Fruit fly (Drosophila melanogaster) whole organism, embryonic: ENCODE data around the gene Gr33a.

ENCODE experiments used
- Atf3 ChIP-seq: fragments of 200-800 bp; sonication (Bioruptor generic); optimal IDR thresholded peaks from 3 replicates; lab custom pipeline; 2016; ENCODE audit warnings: missing biosample characterization, missing genetic modification characterization
- Atf6 ChIP-seq: fragments of 200-800 bp; sonication (Bioruptor generic); IDR thresholded peaks from 2 replicates; pipeline ENCODE4 v1.3.6; 2022; ENCODE audit warnings: missing biosample characterization, missing genetic modification characterization
- CG10267 ChIP-seq: fragments of 200-800 bp; sonication (Bioruptor generic); optimal IDR thresholded peaks from 2 replicates; lab custom pipeline; 2018; ENCODE audit warnings: missing biosample characterization, mild to moderate bottlenecking, missing genetic modification characterization, moderate library complexity
- CG14710 ChIP-seq: fragments of 200-800 bp; sonication (Bioruptor generic); optimal IDR thresholded peaks from 3 replicates; lab custom pipeline; 2019; ENCODE audit warnings: missing biosample characterization, mild to moderate bottlenecking, missing genetic modification characterization, moderate library complexity
- CG17568 ChIP-seq: fragments of 200-800 bp; sonication (Bioruptor generic); optimal IDR thresholded peaks from 2 replicates; lab custom pipeline; 2018; ENCODE audit warnings: missing biosample characterization, mild to moderate bottlenecking, missing genetic modification characterization, moderate library complexity
- CG42726 ChIP-seq: fragments of 200-800 bp; sonication (Bioruptor generic); IDR thresholded peaks from 2 replicates; pipeline ENCODE4 v1.3.6; 2022; ENCODE audit warnings: missing biosample characterization, missing genetic modification characterization; ENCODE audit not compliant: partially characterized antibody
- CG43689 ChIP-seq: fragments of 200-800 bp; sonication (Bioruptor generic); IDR thresholded peaks from 2 replicates; pipeline ENCODE4 v1.3.6; 2022; ENCODE audit warnings: missing biosample characterization, missing genetic modification characterization
- CG5180 ChIP-seq: fragments of 200-800 bp; sonication (Bioruptor generic); optimal IDR thresholded peaks from 3 replicates; lab custom pipeline; 2017; ENCODE audit warnings: missing biosample characterization, missing genetic modification characterization, mild to moderate bottlenecking, moderate library complexity, missing genetic modification reagents
- CG6654 ChIP-seq: fragments of 200-800 bp; sonication (Bioruptor generic); optimal IDR thresholded peaks from 2 replicates; lab custom pipeline; 2017; ENCODE audit warnings: missing biosample characterization, mild to moderate bottlenecking, missing genetic modification characterization
- CG7786 ChIP-seq: fragments of 200-800 bp; sonication (Bioruptor generic); optimal IDR thresholded peaks from 2 replicates; lab custom pipeline; 2016; ENCODE audit warnings: missing biosample characterization, missing genetic modification characterization
- CG8359 ChIP-seq: fragments of 200-800 bp; sonication (Bioruptor generic); optimal IDR thresholded peaks from 2 replicates; lab custom pipeline; 2017; ENCODE audit warnings: missing biosample characterization, mild to moderate bottlenecking, missing genetic modification characterization, borderline replicate concordance
- CG9797 ChIP-seq: fragments of 200-800 bp; sonication (Bioruptor generic); optimal IDR thresholded peaks from 3 replicates; lab custom pipeline; 2018; ENCODE audit warnings: missing biosample characterization, mild to moderate bottlenecking, missing genetic modification characterization
- Eip74EF ChIP-seq, 2 experiments: fragments of 200-800 bp in 1 of 2; fragments of >200 bp in 1 of 2; sonication (Bioruptor generic) in 1 of 2; optimal IDR thresholded peaks; 2 replicates each; lab custom pipeline; 2017 to 2019; ENCODE audit warnings: missing biosample characterization in 2 of 2, missing genetic modification characterization in 2 of 2, mild to moderate bottlenecking in 1 of 2, moderate library complexity in 1 of 2
- Fer3 ChIP-seq: fragments of 200-800 bp; sonication (Bioruptor generic); optimal IDR thresholded peaks from 2 replicates; lab custom pipeline; 2018; ENCODE audit warnings: missing biosample characterization, mild to moderate bottlenecking, missing genetic modification characterization, moderate library complexity
- HLH4C ChIP-seq: fragments of 200-800 bp; sonication (Bioruptor generic); IDR thresholded peaks from 3 replicates; pipeline ENCODE4 v1.3.6; 2022; ENCODE audit warnings: missing biosample characterization, missing genetic modification characterization; ENCODE audit not compliant: partially characterized antibody
- HmgD ChIP-seq: fragments of 200-800 bp; sonication (Bioruptor generic); optimal IDR thresholded peaks from 3 replicates; lab custom pipeline; 2016; ENCODE audit warnings: missing biosample characterization, missing genetic modification characterization
- Mad ChIP-seq: fragments of 200-800 bp; sonication (Bioruptor generic); optimal IDR thresholded peaks from 2 replicates; lab custom pipeline; 2016; ENCODE audit warnings: missing biosample characterization, missing genetic modification characterization
- Neu2 ChIP-seq: fragments of 200-800 bp; sonication (Bioruptor generic); optimal IDR thresholded peaks from 3 replicates; lab custom pipeline; 2016; ENCODE audit warnings: missing biosample characterization, missing genetic modification characterization, borderline replicate concordance
- NfI ChIP-seq: fragments of 200-800 bp; sonication (Bioruptor generic); optimal IDR thresholded peaks from 3 replicates; lab custom pipeline; 2018; ENCODE audit warnings: missing biosample characterization, mild to moderate bottlenecking, missing genetic modification characterization, moderate library complexity
- Oli ChIP-seq: fragments of 200-800 bp; sonication (Bioruptor generic); optimal IDR thresholded peaks from 2 replicates; lab custom pipeline; 2018; ENCODE audit warnings: missing biosample characterization, mild to moderate bottlenecking, missing genetic modification characterization, moderate library complexity
- Opbp ChIP-seq: fragments of 200-800 bp; sonication (Bioruptor generic); IDR thresholded peaks from 3 replicates; pipeline ENCODE4 v1.3.6; 2022; ENCODE audit warnings: missing biosample characterization, missing genetic modification characterization; ENCODE audit not compliant: partially characterized antibody
- Rfx ChIP-seq: fragments of 200-800 bp; sonication (Bioruptor generic); IDR thresholded peaks from 2 replicates; pipeline ENCODE4 v1.3.6; 2022; ENCODE audit warnings: missing biosample characterization, missing genetic modification characterization
- Trl ChIP-seq, 3 experiments: fragments of >200 bp in 2 of 3; fragments of 200-800 bp in 1 of 3; sonication (Bioruptor generic) in 1 of 3; optimal IDR thresholded peaks; 2 replicates in 1 of 3; 3 replicates in 2 of 3; lab custom pipeline; 2016 to 2017; ENCODE audit warnings: missing biosample characterization in 1 of 3, missing genetic modification characterization in 1 of 3
- bab2 ChIP-seq: fragments of 200-800 bp; sonication (Bioruptor generic); optimal IDR thresholded peaks from 2 replicates; lab custom pipeline; 2016; ENCODE audit warnings: missing biosample characterization, missing genetic modification characterization
- bbx ChIP-seq: fragments of 200-800 bp; sonication (Bioruptor generic); IDR thresholded peaks from 2 replicates; pipeline ENCODE4 v1.3.6; 2022; ENCODE audit warnings: missing biosample characterization, missing genetic modification characterization; ENCODE audit not compliant: partially characterized antibody
- bowl ChIP-seq: fragments of 200-800 bp; sonication (Bioruptor generic); IDR thresholded peaks from 2 replicates; pipeline ENCODE4 v1.3.6; 2022; ENCODE audit warnings: missing biosample characterization, missing genetic modification characterization
- corto ChIP-seq: fragments of 200-800 bp; sonication (Bioruptor generic); optimal IDR thresholded peaks from 2 replicates; lab custom pipeline; 2016; ENCODE audit warnings: missing biosample characterization, mild to moderate bottlenecking, missing genetic modification characterization, moderate library complexity
- exex ChIP-seq: fragments of 200-800 bp; sonication (Bioruptor generic); optimal IDR thresholded peaks from 4 replicates; lab custom pipeline; 2018; ENCODE audit warnings: missing biosample characterization, mild to moderate bottlenecking, missing genetic modification characterization, moderate library complexity
- lab ChIP-seq: fragments of 200-800 bp; sonication (Bioruptor generic); optimal IDR thresholded peaks from 3 replicates; lab custom pipeline; 2017; ENCODE audit warnings: missing biosample characterization, missing genetic modification characterization, mild to moderate bottlenecking, moderate library complexity, missing genetic modification reagents
- lilli ChIP-seq: fragments of 200-800 bp; sonication (Bioruptor generic); optimal IDR thresholded peaks from 3 replicates; lab custom pipeline; 2016; ENCODE audit warnings: missing biosample characterization, missing genetic modification characterization
- odd ChIP-seq: fragments of 200-800 bp; sonication (Bioruptor generic); optimal IDR thresholded peaks from 2 replicates; lab custom pipeline; 2017; ENCODE audit warnings: missing biosample characterization, mild to moderate bottlenecking, missing genetic modification characterization
- ro ChIP-seq: fragments of 200-800 bp; sonication (Bioruptor generic); IDR thresholded peaks from 2 replicates; pipeline ENCODE4 v1.3.6; 2022; ENCODE audit warnings: missing biosample characterization, missing genetic modification characterization
- row ChIP-seq: fragments of 200-800 bp; sonication (Bioruptor generic); IDR thresholded peaks from 3 replicates; pipeline ENCODE4 v1.3.6; 2022; ENCODE audit warnings: missing biosample characterization, missing genetic modification characterization
- sens ChIP-seq: fragments of 200-800 bp; sonication (Bioruptor generic); peaks from one replicate; lab custom pipeline; 2016; ENCODE audit warnings: missing biosample characterization, missing genetic modification characterization
- sob ChIP-seq: fragments of 200-800 bp; sonication (Bioruptor generic); IDR thresholded peaks from 2 replicates; pipeline ENCODE4 v1.3.6; 2022; ENCODE audit warnings: missing biosample characterization, missing genetic modification characterization
- tgo ChIP-seq: fragments of 200-800 bp; sonication (Bioruptor generic); IDR thresholded peaks from 3 replicates; pipeline ENCODE4 v1.3.6; 2022; ENCODE audit warnings: missing biosample characterization, missing genetic modification characterization
- zen2 ChIP-seq: fragments of 200-800 bp; sonication (Bioruptor generic); IDR thresholded peaks from 3 replicates; pipeline ENCODE4 v1.3.6; 2022; ENCODE audit warnings: missing biosample characterization, missing genetic modification characterization; ENCODE audit not compliant: partially characterized antibody

The Gr33a gene

DNA sequence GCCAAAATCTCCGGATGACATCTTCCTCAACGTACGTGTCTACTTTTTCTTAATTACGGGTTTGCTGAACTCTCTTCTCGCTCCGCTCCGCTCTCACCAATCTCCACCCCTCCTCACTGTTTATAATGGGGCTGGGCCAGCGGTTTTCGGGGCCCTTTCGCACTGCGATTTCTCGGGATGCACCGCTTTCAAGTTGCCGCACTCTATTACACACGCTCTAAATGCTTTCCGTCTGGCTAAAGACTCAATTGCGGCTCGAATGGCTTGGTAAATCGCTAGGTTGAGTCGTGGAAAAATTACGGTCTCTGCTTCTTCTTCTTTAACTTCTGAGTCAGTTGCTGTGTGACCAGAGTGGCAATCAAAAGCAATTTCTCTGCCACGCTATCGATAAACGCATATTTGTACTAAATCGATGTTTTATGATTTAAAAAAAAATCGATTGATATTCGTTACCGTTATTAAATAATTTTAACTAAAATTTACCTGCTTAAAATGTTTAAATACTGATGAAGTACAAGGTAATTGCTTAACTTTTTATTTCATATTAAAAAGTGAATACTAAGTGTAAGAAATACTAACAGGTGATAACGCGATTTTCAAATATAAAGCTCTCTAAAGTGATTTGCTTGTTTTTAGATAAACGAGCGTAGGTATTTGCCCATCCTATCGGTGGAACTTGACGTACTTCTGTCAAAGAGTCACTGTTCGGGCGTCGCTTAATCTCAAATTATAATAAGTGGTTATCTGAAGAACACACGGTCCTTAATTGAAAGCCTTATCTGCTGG is 28.8 kb upstream of the Gr33a start, which contains the start of the genes Rab6 and Phae1 (continued):
- TF ChIP-seq bbx (peak; percentile 83; the same call in 1 of the 2 replicates), Eip74EF (GFP tag; optimal IDR thresholded peaks at IDR 0.05; lab: Kevin White, UChicago) (no peak), Atf6 (no peak; the same call in 1 of the 2 replicates), odd (GFP tag; lab: Kevin White, UChicago) (no peak), Opbp (GFP tag; lab: Robert Waterston, UW) (peak; percentile 67; the same call in 2 of the 3 replicates), Rfx (GFP tag; lab: Robert Waterston, UW) (no peak; the same call in 1 of the 2 replicates), lilli (GFP tag; lab: Kevin White, UChicago) (peak; percentile 14), Neu2 (GFP tag; lab: Kevin White, UChicago) (no peak), CG14710 (tag; lab: Kevin White, UChicago) (peak; percentile 70), CG6654 (GFP tag; lab: Kevin White, UChicago) (no peak), CG10267 (tag; lab: Kevin White, UChicago) (peak; percentile 56), Oli (tag; lab: Kevin White, UChicago) (no peak), row (0 out of 3 replicates have a peak, but pooled peaks have one; percentile 24), sob (GFP tag; lab: Robert Waterston, UW) (no peak; the same call in 1 of the 2 replicates), zen2 (GFP tag; lab: Robert Waterston, UW) (peak; percentile 62; the same call in 1 of the 3 replicates)

DNA sequence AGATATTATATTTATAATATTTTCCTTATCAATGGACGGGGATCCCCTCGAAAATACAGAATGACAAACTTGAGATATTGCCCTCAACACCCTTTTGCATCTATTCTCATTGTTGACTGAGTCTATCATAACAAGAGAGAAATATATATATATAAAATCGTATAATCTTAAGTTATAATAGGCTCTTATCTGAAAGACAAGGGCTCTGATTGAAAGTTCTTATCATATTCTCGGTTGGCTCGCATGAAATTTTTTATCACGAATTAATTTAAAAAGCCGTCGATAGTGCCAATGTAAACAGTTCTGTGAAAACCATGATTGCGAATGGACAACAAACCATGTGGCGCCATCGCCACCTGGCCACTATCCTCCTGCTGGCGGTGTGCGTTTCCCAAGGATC is 27.0 kb upstream of the Gr33a start, which contains the start of gene Phae2:
Gene Phae2 (plus strand): TSS at position 301 of the 400 bp plus-strand sequence.
- TF ChIP-seq CG42726 (GFP tag; lab: Robert Waterston, UW) (0 out of 2 replicates have a peak, but pooled peaks have one; percentile 6), CG9797 (GFP tag; lab: Kevin White, UChicago) (no peak), exex (tag; lab: Kevin White, UChicago) (peak; percentile 50)

DNA sequence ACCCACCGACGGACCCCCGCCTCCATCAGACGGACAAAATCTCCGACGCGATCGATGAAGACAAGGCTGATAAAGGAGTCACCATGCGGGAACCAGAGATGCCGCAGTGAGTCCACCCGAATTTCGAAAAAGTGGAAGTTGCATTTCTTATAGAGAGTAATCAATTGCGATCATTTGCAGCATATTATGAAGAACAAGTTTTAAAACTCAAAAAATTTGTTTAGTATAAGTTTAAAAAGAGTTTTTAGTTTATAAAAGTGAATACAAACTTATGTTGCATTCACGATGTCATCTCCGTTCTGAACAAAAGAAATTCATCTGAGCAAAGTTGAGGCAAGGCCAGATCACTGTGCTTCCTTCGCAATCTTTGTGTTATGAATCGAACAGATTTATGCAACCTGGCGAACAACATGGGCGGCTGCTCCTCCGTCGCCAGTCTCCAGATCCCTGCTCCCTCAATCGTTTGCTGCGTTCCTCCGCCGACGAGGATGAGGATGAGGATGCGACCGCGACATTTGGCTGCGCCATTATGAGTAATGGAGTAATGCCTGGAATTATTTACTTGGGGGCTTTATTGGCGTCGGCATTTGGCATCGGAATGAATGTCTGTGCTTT is 24.8 kb upstream of the Gr33a start:
- TF ChIP-seq ro (GFP tag; lab: Robert Waterston, UW), result no peak
- TF ChIP-seq corto (GFP tag; lab: Kevin White, UChicago), result peak; percentile 14
- TF ChIP-seq bowl, result no peak

DNA sequence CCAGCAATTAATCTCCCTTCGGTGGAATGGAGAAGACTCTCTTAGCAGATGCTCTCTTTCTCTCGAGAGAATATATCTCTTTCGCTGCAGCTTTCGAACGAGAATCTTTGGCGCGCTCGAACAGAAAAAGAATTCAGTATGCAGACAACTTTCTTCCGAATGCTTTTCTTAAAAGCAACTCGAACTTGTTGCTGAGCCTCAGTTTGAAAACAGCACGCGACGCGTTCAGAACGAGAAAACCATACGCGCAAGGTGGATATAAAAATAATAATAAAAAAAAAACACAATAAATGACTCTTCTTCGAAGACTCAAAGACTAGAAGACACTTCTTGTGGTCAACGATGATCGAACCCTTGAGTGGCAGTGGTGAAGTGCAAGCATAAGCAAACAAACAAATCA is 23.6 kb upstream of the Gr33a start, which contains the start of gene CG17211:
Gene CG17211 (plus strand): TSS at position 202 of the 400 bp plus-strand sequence.
- TF ChIP-seq tgo (GFP tag; lab: Robert Waterston, UW) (no peak), CG17568 (GFP tag; lab: Kevin White, UChicago) (no peak), Mad (GFP tag; lab: Kevin White, UChicago) (no peak), Trl (optimal IDR thresholded peaks at IDR 0.05; lab: Kevin White, UChicago) (peak in 1 of 2 experiments; percentile 17), Trl (GFP tag; optimal IDR thresholded peaks at IDR 0.05; lab: Kevin White, UChicago) (no peak), CG43689 (GFP tag; lab: Robert Waterston, UW) (no peak), CG8359 (GFP tag; lab: Kevin White, UChicago) (no peak), CG7786 (GFP tag; lab: Kevin White, UChicago) (no peak), sens (GFP tag; lab: Kevin White, UChicago) (peak; percentile 29), Atf3 (GFP tag; lab: Kevin White, UChicago) (no peak), CG5180 (GFP tag; lab: Kevin White, UChicago) (peak; percentile 92), bab2 (no peak), NfI (GFP tag; lab: Kevin White, UChicago) (no peak), Fer3 (tag; lab: Kevin White, UChicago) (no peak), lab (GFP tag; lab: Kevin White, UChicago) (no peak), HmgD (GFP tag; lab: Kevin White, UChicago) (no peak), HLH4C (GFP tag; lab: Robert Waterston, UW) (no peak)
